Fruit fly (Drosophila melanogaster) whole organism, embryonic: ENCODE measurements around the gene CkIIbeta.

Experiments
- Abd-B ChIP-seq: fragments of 200-800 bp; sonication (Bioruptor generic); optimal IDR thresholded peaks from 2 replicates; lab custom pipeline; 2018; ENCODE audit warnings: missing biosample characterization, mild to moderate bottlenecking, missing genetic modification characterization, moderate library complexity
- Atf3 ChIP-seq: fragments of 200-800 bp; sonication (Bioruptor generic); optimal IDR thresholded peaks from 3 replicates; lab custom pipeline; 2016; ENCODE audit warnings: missing biosample characterization, missing genetic modification characterization
- CG10321 ChIP-seq: fragments of 200-800 bp; sonication (Bioruptor generic); IDR thresholded peaks from 2 replicates; pipeline ENCODE4 v1.3.6; 2022; ENCODE audit warnings: missing biosample characterization, missing genetic modification characterization
- CG11247 ChIP-seq: fragments of 200-800 bp; sonication (Bioruptor generic); IDR thresholded peaks from 2 replicates; pipeline ENCODE4 v1.3.6; 2022; ENCODE audit warnings: missing biosample characterization, missing genetic modification characterization
- CG12236 ChIP-seq: fragments of 200-800 bp; sonication (Bioruptor generic); optimal IDR thresholded peaks from 2 replicates; lab custom pipeline; 2016; ENCODE audit warnings: missing biosample characterization, missing genetic modification characterization
- CG14014 ChIP-seq: fragments of 200-800 bp; sonication (Bioruptor generic); IDR thresholded peaks from 2 replicates; pipeline ENCODE4 v1.3.6; 2022; ENCODE audit warnings: missing biosample characterization, missing genetic modification characterization
- CG1647 ChIP-seq: fragments of 200-800 bp; sonication (Bioruptor generic); optimal IDR thresholded peaks from 3 replicates; lab custom pipeline; 2016; ENCODE audit warnings: missing biosample characterization, missing genetic modification characterization
- CG16813 ChIP-seq: fragments of 200-800 bp; sonication (Bioruptor generic); IDR thresholded peaks from 3 replicates; pipeline ENCODE4 v1.3.6; 2022; ENCODE audit warnings: missing biosample characterization, missing genetic modification characterization; ENCODE audit not compliant: partially characterized antibody
- CG17361 ChIP-seq: fragments of 200-800 bp; sonication (Bioruptor generic); IDR thresholded peaks from 3 replicates; pipeline ENCODE4 v1.3.6; 2022; ENCODE audit warnings: missing biosample characterization, missing genetic modification characterization
- CG1792 ChIP-seq: fragments of 200-800 bp; sonication (Bioruptor generic); optimal IDR thresholded peaks from 2 replicates; lab custom pipeline; 2016; ENCODE audit warnings: missing biosample characterization, missing genetic modification characterization
- CG2202 ChIP-seq: fragments of 200-800 bp; sonication (Bioruptor generic); optimal IDR thresholded peaks from 2 replicates; lab custom pipeline; 2018; ENCODE audit warnings: missing biosample characterization, mild to moderate bottlenecking, missing genetic modification characterization
- CG32767 ChIP-seq: fragments of 200-800 bp; sonication (Bioruptor generic); IDR thresholded peaks from 2 replicates; pipeline ENCODE4 v1.3.6; 2022; ENCODE audit warnings: missing biosample characterization, missing genetic modification characterization
- CG3407 ChIP-seq: fragments of 200-800 bp; sonication (Bioruptor generic); optimal IDR thresholded peaks from 2 replicates; lab custom pipeline; 2018; ENCODE audit warnings: missing biosample characterization, mild to moderate bottlenecking, missing genetic modification characterization
- CG4282 ChIP-seq: fragments of 200-800 bp; sonication (Bioruptor generic); optimal IDR thresholded peaks from 2 replicates; lab custom pipeline; 2016; ENCODE audit warnings: missing biosample characterization, missing genetic modification characterization
- CG4328 ChIP-seq: fragments of 200-800 bp; sonication (Bioruptor generic); optimal IDR thresholded peaks from 3 replicates; lab custom pipeline; 2017; ENCODE audit warnings: missing biosample characterization, missing genetic modification reagents, missing genetic modification characterization
- CG4360 ChIP-seq: fragments of 200-800 bp; sonication (Bioruptor generic); IDR thresholded peaks from 2 replicates; pipeline ENCODE4 v1.3.6; 2022; ENCODE audit warnings: missing biosample characterization, missing genetic modification characterization
- CG7839 ChIP-seq: fragments of 200-800 bp; sonication (Bioruptor generic); optimal IDR thresholded peaks from 3 replicates; lab custom pipeline; 2018; ENCODE audit warnings: missing biosample characterization, mild to moderate bottlenecking, missing genetic modification characterization, moderate library complexity
- CG7963 ChIP-seq: fragments of 200-800 bp; sonication (Bioruptor generic); IDR thresholded peaks from 3 replicates; pipeline ENCODE4 v1.3.6; 2022; ENCODE audit warnings: missing biosample characterization, missing genetic modification characterization; ENCODE audit not compliant: partially characterized antibody
- CG8478 ChIP-seq: fragments of >200 bp; optimal IDR thresholded peaks from 2 replicates; lab custom pipeline; 2018
- CG9817 ChIP-seq: fragments of 200-800 bp; sonication (Bioruptor generic); optimal IDR thresholded peaks from 2 replicates; lab custom pipeline; 2018; ENCODE audit warnings: missing biosample characterization, mild to moderate bottlenecking, missing genetic modification characterization, moderate library complexity
- Elba2 ChIP-seq: fragments of 200-800 bp; sonication (Bioruptor generic); optimal IDR thresholded peaks from 3 replicates; lab custom pipeline; 2016; ENCODE audit warnings: missing biosample characterization, missing genetic modification characterization
- HmgD ChIP-seq: fragments of 200-800 bp; sonication (Bioruptor generic); optimal IDR thresholded peaks from 3 replicates; lab custom pipeline; 2016; ENCODE audit warnings: missing biosample characterization, missing genetic modification characterization
- Hmr ChIP-seq: fragments of 200-800 bp; sonication (Bioruptor generic); optimal IDR thresholded peaks from 3 replicates; lab custom pipeline; 2017; ENCODE audit warnings: mild to moderate bottlenecking, missing biosample characterization, missing genetic modification reagents, missing genetic modification characterization
- MBD-R2 ChIP-seq: fragments of 200-800 bp; sonication (Bioruptor generic); IDR thresholded peaks from 2 replicates; pipeline ENCODE4 v1.3.6; 2022; ENCODE audit warnings: missing biosample characterization, missing genetic modification characterization
- Meics ChIP-seq: fragments of 200-800 bp; sonication (Bioruptor generic); optimal IDR thresholded peaks from 2 replicates; lab custom pipeline; 2017; ENCODE audit warnings: missing biosample characterization, mild to moderate bottlenecking, missing genetic modification characterization
- Neu2 ChIP-seq: fragments of 200-800 bp; sonication (Bioruptor generic); optimal IDR thresholded peaks from 3 replicates; lab custom pipeline; 2016; ENCODE audit warnings: missing biosample characterization, missing genetic modification characterization, borderline replicate concordance
- Ptx1 ChIP-seq: fragments of 200-800 bp; sonication (Bioruptor generic); IDR thresholded peaks from 2 replicates; pipeline ENCODE4 v1.3.6; 2022; ENCODE audit warnings: missing biosample characterization, missing genetic modification characterization
- Sox102F ChIP-seq: fragments of 200-800 bp; sonication (Bioruptor generic); optimal IDR thresholded peaks from 2 replicates; lab custom pipeline; 2018; ENCODE audit warnings: missing biosample characterization, mild to moderate bottlenecking, missing genetic modification characterization, moderate library complexity
- ab ChIP-seq: fragments of 200-800 bp; sonication (Bioruptor generic); optimal IDR thresholded peaks from 2 replicates; lab custom pipeline; 2016; ENCODE audit warnings: missing biosample characterization, missing genetic modification characterization
- ara ChIP-seq: fragments of 200-800 bp; sonication (Bioruptor generic); IDR thresholded peaks from 2 replicates; pipeline ENCODE4 v1.3.6; 2022; ENCODE audit warnings: missing biosample characterization, missing genetic modification characterization
- ash1 ChIP-seq: fragments of 200-800 bp; sonication (Bioruptor generic); optimal IDR thresholded peaks from 2 replicates; lab custom pipeline; 2018; ENCODE audit warnings: missing biosample characterization, mild to moderate bottlenecking, missing genetic modification characterization
- croc ChIP-seq: fragments of 200-800 bp; sonication (Bioruptor generic); conservative IDR thresholded peaks from 3 replicates; pipeline ENCODE4 v1.3.6; 2022; ENCODE audit warnings: missing biosample characterization, missing genetic modification characterization
- danr ChIP-seq: fragments of 200-800 bp; sonication (Bioruptor generic); IDR thresholded peaks from 2 replicates; pipeline ENCODE4 v1.3.6; 2022; ENCODE audit warnings: missing biosample characterization, missing genetic modification characterization
- gce ChIP-seq: fragments of 200-800 bp; sonication (Bioruptor generic); IDR thresholded peaks from 3 replicates; pipeline ENCODE4 v1.3.6; 2022; ENCODE audit warnings: missing biosample characterization, missing genetic modification characterization
- gsb ChIP-seq: fragments of 200-800 bp; sonication (Bioruptor generic); IDR thresholded peaks from 2 replicates; pipeline ENCODE4 v1.3.6; 2022; ENCODE audit warnings: missing biosample characterization, missing genetic modification characterization
- ham ChIP-seq: fragments of 200-800 bp; sonication (Bioruptor generic); IDR thresholded peaks from 2 replicates; pipeline ENCODE4 v1.3.6; 2022; ENCODE audit warnings: missing biosample characterization, missing genetic modification characterization
- hbn ChIP-seq: fragments of 200-800 bp; sonication (Bioruptor generic); IDR thresholded peaks from 2 replicates; pipeline ENCODE4 v1.3.6; 2022; ENCODE audit warnings: missing biosample characterization, missing genetic modification characterization; ENCODE audit not compliant: partially characterized antibody
- inv ChIP-seq: fragments of 200-800 bp; sonication (Bioruptor generic); IDR thresholded peaks from 2 replicates; pipeline ENCODE4 v1.3.6; 2022; ENCODE audit warnings: missing biosample characterization, missing genetic modification characterization; ENCODE audit not compliant: partially characterized antibody
- ken ChIP-seq: fragments of 200-800 bp; sonication (Bioruptor generic); IDR thresholded peaks from 3 replicates; pipeline ENCODE4 v1.3.6; 2022; ENCODE audit warnings: missing biosample characterization, missing genetic modification characterization
- lmd ChIP-seq: fragments of 200-800 bp; sonication (Bioruptor generic); IDR thresholded peaks from 2 replicates; pipeline ENCODE4 v1.3.6; 2022; ENCODE audit warnings: missing biosample characterization, missing genetic modification characterization
- nerfin-1 ChIP-seq: fragments of 200-800 bp; sonication (Bioruptor generic); optimal IDR thresholded peaks from 3 replicates; lab custom pipeline; 2019; ENCODE audit warnings: missing biosample characterization, mild to moderate bottlenecking, missing genetic modification characterization, moderate library complexity
- nerfin-2 ChIP-seq: fragments of 200-800 bp; sonication (Bioruptor generic); IDR thresholded peaks from 2 replicates; pipeline ENCODE4 v1.3.6; 2022; ENCODE audit warnings: missing biosample characterization, missing genetic modification characterization; ENCODE audit not compliant: partially characterized antibody
- otp ChIP-seq: fragments of 200-800 bp; sonication (Bioruptor generic); IDR thresholded peaks from 3 replicates; pipeline ENCODE4, ENCODE4 v1.3.6; 2022; ENCODE audit warnings: missing biosample characterization, missing genetic modification characterization
- pfk ChIP-seq: fragments of 200-800 bp; sonication (Bioruptor generic); optimal IDR thresholded peaks from 2 replicates; lab custom pipeline; 2018; ENCODE audit warnings: missing biosample characterization, mild to moderate bottlenecking, missing genetic modification characterization, moderate library complexity
- ro ChIP-seq: fragments of 200-800 bp; sonication (Bioruptor generic); IDR thresholded peaks from 2 replicates; pipeline ENCODE4 v1.3.6; 2022; ENCODE audit warnings: missing biosample characterization, missing genetic modification characterization
- scrt ChIP-seq: fragments of 200-800 bp; sonication (Bioruptor generic); optimal IDR thresholded peaks from 2 replicates; lab custom pipeline; 2018; ENCODE audit warnings: missing biosample characterization, mild to moderate bottlenecking, missing genetic modification characterization, moderate library complexity
- sima ChIP-seq: fragments of 200-800 bp; sonication (Bioruptor generic); optimal IDR thresholded peaks from 2 replicates; lab custom pipeline; 2016; ENCODE audit warnings: missing biosample characterization, missing genetic modification characterization
- tap ChIP-seq: fragments of 200-800 bp; optimal IDR thresholded peaks from 3 replicates; lab custom pipeline; 2019; ENCODE audit warnings: missing biosample characterization, mild to moderate bottlenecking, missing genetic modification characterization, moderate library complexity
- tio ChIP-seq: fragments of 200-800 bp; sonication (Bioruptor generic); optimal IDR thresholded peaks from 2 replicates; lab custom pipeline; 2017; ENCODE audit warnings: missing biosample characterization, missing genetic modification characterization, inconsistent platforms
- wek ChIP-seq: fragments of 200-800 bp; sonication (Bioruptor generic); optimal IDR thresholded peaks from 3 replicates; lab custom pipeline; 2018; ENCODE audit warnings: missing biosample characterization, mild to moderate bottlenecking, missing genetic modification characterization, moderate library complexity

CkIIbeta gene

dm6 chrX:11788187-11788870 lies 4.0 kb upstream of the CkIIbeta start (continued):
- peak; percentile 21 for TF ChIP-seq CG9817 (tag; lab: Kevin White, UChicago)
- no peak for TF ChIP-seq CG4282 (GFP tag; lab: Kevin White, UChicago)
- peak; percentile 6 for TF ChIP-seq ab (GFP tag; lab: Kevin White, UChicago)
- no peak for TF ChIP-seq CG12236
- 0 out of 2 replicates have a peak, but pooled peaks have one; percentile 53 for TF ChIP-seq CG32767 (GFP tag; lab: Robert Waterston, UW)
- no peak for TF ChIP-seq CG2202 (tag; lab: Kevin White, UChicago)
- no peak for TF ChIP-seq CG10321 (GFP tag; lab: Robert Waterston, UW)
- no peak for TF ChIP-seq hbn (GFP tag; lab: Robert Waterston, UW)
- TF ChIP-seq lmd (GFP tag; lab: Robert Waterston, UW): peak; percentile 74
- TF ChIP-seq CG7963: no peak
- TF ChIP-seq CG4360: 0 out of 2 replicates have a peak, but pooled peaks have one; percentile 43
- peak; percentile 46 for TF ChIP-seq scrt (GFP tag; lab: Kevin White, UChicago)
- TF ChIP-seq Neu2 (GFP tag; lab: Kevin White, UChicago): no peak
- TF ChIP-seq MBD-R2 (GFP tag; lab: Robert Waterston, UW): no peak; the same call in 1 of the 2 replicates
- peak; percentile 43; the same call in 1 of the 2 replicates for TF ChIP-seq ro (GFP tag; lab: Robert Waterston, UW)
- TF ChIP-seq Hmr (GFP tag; lab: Kevin White, UChicago): peak; percentile 78
- peak; percentile 57 for TF ChIP-seq CG1647 (GFP tag; lab: Kevin White, UChicago)
- peak; percentile 76 for TF ChIP-seq Meics (GFP tag; lab: Kevin White, UChicago)
- TF ChIP-seq CG17361: peak; percentile 70
- peak; percentile 39 for TF ChIP-seq nerfin-1 (tag; lab: Kevin White, UChicago)
- TF ChIP-seq otp (GFP tag; lab: Robert Waterston, UW): peak; percentile 79
- no peak for TF ChIP-seq Elba2 (GFP tag; lab: Kevin White, UChicago)
- TF ChIP-seq CG8478 (lab: Kevin White, UChicago): no peak
- TF ChIP-seq Ptx1 (GFP tag; lab: Robert Waterston, UW): peak; percentile 83
- TF ChIP-seq HmgD: no peak
- no peak for TF ChIP-seq ham (GFP tag; lab: Robert Waterston, UW)
- no peak for TF ChIP-seq croc
- peak; percentile 38 for TF ChIP-seq CG1792 (GFP tag; lab: Kevin White, UChicago)
- TF ChIP-seq pfk (GFP tag; lab: Kevin White, UChicago): no peak
- TF ChIP-seq nerfin-2 (GFP tag; lab: Robert Waterston, UW): no peak
- no peak for TF ChIP-seq ash1 (GFP tag; lab: Kevin White, UChicago)
- no peak for TF ChIP-seq inv (GFP tag; lab: Robert Waterston, UW)
- no peak for TF ChIP-seq sima (GFP tag; lab: Kevin White, UChicago)
- TF ChIP-seq tio (GFP tag; lab: Kevin White, UChicago): peak; percentile 62
- peak; percentile 61 for TF ChIP-seq danr (GFP tag; lab: Robert Waterston, UW)
- peak; percentile 65 for TF ChIP-seq gsb (GFP tag; lab: Robert Waterston, UW)
- TF ChIP-seq CG11247: peak; percentile 57
- peak; percentile 19 for TF ChIP-seq CG3407
- TF ChIP-seq Atf3 (GFP tag; lab: Kevin White, UChicago): peak; percentile 30
- peak; percentile 81 for TF ChIP-seq CG7839 (tag; lab: Kevin White, UChicago)
- peak; percentile 66; the same call in 1 of the 3 replicates for TF ChIP-seq gce (GFP tag; lab: Robert Waterston, UW)
- peak; percentile 81 for TF ChIP-seq ken (GFP tag; lab: Robert Waterston, UW)
- peak; percentile 63 for TF ChIP-seq tap (tag; lab: Kevin White, UChicago)
- TF ChIP-seq ara (GFP tag; lab: Robert Waterston, UW): peak; percentile 74
- TF ChIP-seq CG4328: no peak
- TF ChIP-seq Sox102F: peak; percentile 81
- TF ChIP-seq CG16813 (GFP tag; lab: Robert Waterston, UW): no peak
- peak; percentile 7 for TF ChIP-seq wek (GFP tag; lab: Kevin White, UChicago)
- peak; percentile 34 for TF ChIP-seq Abd-B
- TF ChIP-seq CG14014 (GFP tag; lab: Robert Waterston, UW): peak; percentile 65
